Fruit fly (Drosophila melanogaster): ENCODE measurements around the gene Tasp1.

- peak; percentile 3 for TF ChIP-seq CG17806 (tag; optimal IDR thresholded peaks at IDR 0.05)
- peak; percentile 68 for TF ChIP-seq CG12605 (GFP tag; IDR thresholded peaks at IDR 0.05)
- no peak for TF ChIP-seq CG8301 (tag; optimal IDR thresholded peaks at IDR 0.05)
- TF ChIP-seq CG4496 (GFP tag; IDR thresholded peaks at IDR 0.05), result peak; percentile 63; the same call in 2 of the 3 replicates
- peak; percentile 1 for TF ChIP-seq Snoo (tag; optimal IDR thresholded peaks at IDR 0.05)
- TF ChIP-seq CG32121 (GFP tag; IDR thresholded peaks at IDR 0.05), result peak; percentile 31; the same call in 1 of the 2 replicates
- TF ChIP-seq CG8159 (tag; optimal IDR thresholded peaks at IDR 0.05), result no peak
- TF ChIP-seq CG34367 (tag; optimal IDR thresholded peaks at IDR 0.05), result no peak
These were observed 40.8 kb downstream of the Tasp1 start for dm6 chr3L:16046387-16047066.
